Worm (Caenorhabditis elegans) whole organism, early embryonic: ENCODE data around the gene clec-64.

Source experiments
- B0310.2 ChIP-seq: sonication (generic microtip); optimal IDR thresholded peaks from 2 replicates; lab custom pipeline; 2016; ENCODE audit warnings: mild to moderate bottlenecking, missing genetic modification characterization, missing compliant biosample characterization
- F13C5.2 ChIP-seq: sonication (generic microtip); optimal IDR thresholded peaks from 2 replicates; lab custom pipeline; 2017; ENCODE audit warnings: mild to moderate bottlenecking, missing genetic modification characterization, inconsistent platforms, missing compliant biosample characterization
- aly-1 ChIP-seq: sonication (generic microtip); optimal IDR thresholded peaks from 2 replicates; lab custom pipeline; 2016; ENCODE audit warnings: missing genetic modification characterization, missing compliant biosample characterization
- ama-1 ChIP-seq: fragments of 150-350 bp; optimal IDR thresholded peaks from 2 replicates; lab custom pipeline; 2014
- ceh-13 ChIP-seq: fragments of 200-800 bp; sonication (Bioruptor generic); optimal IDR thresholded peaks from 2 replicates; lab custom pipeline; 2018; ENCODE audit warnings: mild to moderate bottlenecking, missing genetic modification characterization, missing compliant biosample characterization
- ceh-36 ChIP-seq: sonication (generic microtip); optimal IDR thresholded peaks from 2 replicates; lab custom pipeline; 2016; ENCODE audit warnings: missing genetic modification characterization, inconsistent platforms, missing compliant biosample characterization
- ets-7 ChIP-seq: sonication (generic microtip); optimal IDR thresholded peaks from 2 replicates; lab custom pipeline; 2016; ENCODE audit warnings: missing genotype, missing genetic modification characterization, missing compliant biosample characterization
- flt-1 ChIP-seq: fragments of 200-800 bp; sonication (Bioruptor generic); IDR thresholded peaks from 2 replicates; pipeline ENCODE4 v1.3.6; 2022; ENCODE audit warnings: missing genetic modification characterization, missing compliant biosample characterization
- hmbx-1 ChIP-seq: sonication (generic microtip); optimal IDR thresholded peaks from 2 replicates; lab custom pipeline; 2016; ENCODE audit warnings: mild to moderate bottlenecking, missing genetic modification characterization, missing compliant biosample characterization
- hmg-4 ChIP-seq: fragments of 200-800 bp; sonication (Bioruptor generic); optimal IDR thresholded peaks from 2 replicates; lab custom pipeline; 2018; ENCODE audit warnings: mild to moderate bottlenecking, missing genetic modification characterization, missing compliant biosample characterization
- hnd-1 ChIP-seq: sonication (generic microtip); optimal IDR thresholded peaks from 2 replicates; lab custom pipeline; 2016; ENCODE audit warnings: missing genetic modification characterization, missing compliant biosample characterization
- pes-1 ChIP-seq: fragments of 200-800 bp; sonication (Bioruptor generic); IDR thresholded peaks from 2 replicates; pipeline ENCODE4 v1.3.6; 2022; ENCODE audit warnings: missing genetic modification reagents, missing genetic modification characterization, missing compliant biosample characterization
- scrt-1 ChIP-seq: fragments of 200-800 bp; sonication (Bioruptor generic); IDR thresholded peaks from 2 replicates; pipeline ENCODE4 v1.3.6; 2022; ENCODE audit warnings: missing genetic modification characterization, missing compliant biosample characterization
- sea-1 ChIP-seq: fragments of 200-800 bp; sonication (Bioruptor generic); conservative IDR thresholded peaks from 2 replicates; pipeline ENCODE4 v1.3.6; 2022; ENCODE audit warnings: missing genetic modification characterization, missing compliant biosample characterization
- tbx-11 ChIP-seq: fragments of 200-800 bp; sonication (Bioruptor generic); IDR thresholded peaks from 2 replicates; pipeline ENCODE4 v1.3.6; 2022; ENCODE audit warnings: missing genetic modification characterization, missing compliant biosample characterization
- tbx-37 ChIP-seq: fragments of 200-800 bp; sonication (Bioruptor generic); conservative IDR thresholded peaks from 2 replicates; pipeline ENCODE4 v1.3.6; 2022; ENCODE audit warnings: missing genetic modification reagents, missing genetic modification characterization, missing compliant biosample characterization
- tra-4 ChIP-seq: sonication (generic microtip); optimal IDR thresholded peaks from 2 replicates; lab custom pipeline; 2017; ENCODE audit warnings: missing genetic modification characterization, missing compliant biosample characterization

clec-64 gene

DNA sequence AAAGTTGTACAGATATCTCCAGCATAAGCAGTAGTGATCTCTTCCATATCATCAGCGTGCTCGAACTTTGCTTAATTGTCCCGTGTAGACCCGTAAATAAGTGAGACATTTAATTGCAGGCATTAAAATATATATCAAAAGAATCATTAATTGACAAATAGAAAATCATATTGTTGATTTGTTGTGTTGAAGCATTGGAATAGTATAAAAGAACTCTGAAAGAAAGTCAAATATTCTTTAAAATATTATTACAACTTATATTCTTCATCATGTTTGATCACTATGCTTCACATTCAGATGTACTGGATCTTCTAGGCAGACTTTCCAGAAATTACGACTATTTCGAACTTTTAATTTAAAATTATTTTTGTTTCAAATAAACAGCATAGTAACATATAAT lies 27.5 kb downstream of the clec-64 start, which contains the start of gene F58G1.8:
TSS of gene F58G1.8 (minus strand) at position 101 of the 400 bp plus-strand sequence.
- TF ChIP-seq hmbx-1 (tag; lab: Kevin White, UChicago), result no peak
- no peak for TF ChIP-seq hmg-4
- no peak for TF ChIP-seq F13C5.2 (tag; lab: Kevin White, UChicago)
- TF ChIP-seq ama-1 (lab: Kevin White, UChicago), result no peak

DNA sequence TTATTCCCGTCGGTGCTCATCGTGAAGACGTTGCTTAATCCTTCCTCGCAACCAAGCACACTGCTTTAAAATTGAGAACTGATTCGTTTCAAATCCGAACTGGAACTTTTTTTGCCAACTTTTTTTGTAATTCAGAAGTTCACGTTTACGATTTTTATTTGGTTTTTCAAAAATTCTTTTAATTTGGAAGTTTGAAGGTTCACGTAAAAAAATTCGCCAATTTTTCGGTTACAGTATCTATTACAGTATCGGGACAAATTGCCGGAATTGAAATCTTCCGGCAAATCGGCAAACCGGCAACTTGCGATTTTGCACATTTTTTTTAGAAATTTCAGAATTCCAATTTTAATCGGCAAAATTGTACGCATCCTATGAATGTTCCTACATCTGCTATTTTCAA lies 30.2 kb downstream of the clec-64 start, which contains the start of gene F58G1.3:
TSS of gene F58G1.3 (minus strand) at position 101 of the 400 bp plus-strand sequence.
- TF ChIP-seq scrt-1 (GFP tag; lab: Robert Waterston, UW), result no peak
- no peak for TF ChIP-seq aly-1 (tag; lab: Kevin White, UChicago)
- no peak for TF ChIP-seq pes-1 (GFP tag; lab: Robert Waterston, UW)
- no peak for TF ChIP-seq hmbx-1 (tag; lab: Kevin White, UChicago)
- TF ChIP-seq ceh-13 (GFP tag; lab: Kevin White, UChicago), result no peak
- no peak for TF ChIP-seq hmg-4
- TF ChIP-seq tbx-37 (GFP tag; lab: Robert Waterston, UW), result no peak
- no peak for TF ChIP-seq tra-4 (tag; lab: Kevin White, UChicago)
- no peak for TF ChIP-seq ets-7 (tag; lab: Kevin White, UChicago)
- no peak for TF ChIP-seq B0310.2
- no peak for TF ChIP-seq hnd-1 (tag; lab: Kevin White, UChicago)
- no peak for TF ChIP-seq F13C5.2 (tag; lab: Kevin White, UChicago)
- no peak for TF ChIP-seq sea-1 (GFP tag; lab: Robert Waterston, UW)
- no peak for TF ChIP-seq ceh-36 (tag; lab: Kevin White, UChicago)

- TF ChIP-seq tbx-37 (GFP tag; lab: Robert Waterston, UW), result no peak
- no peak for TF ChIP-seq hmg-4
- TF ChIP-seq hmbx-1 (tag; lab: Kevin White, UChicago), result no peak
- TF ChIP-seq B0310.2, result no peak
- TF ChIP-seq aly-1 (tag; lab: Kevin White, UChicago), result no peak
- TF ChIP-seq F13C5.2 (tag; lab: Kevin White, UChicago), result no peak
- no peak for TF ChIP-seq ceh-36 (tag; lab: Kevin White, UChicago)
- TF ChIP-seq tbx-11 (GFP tag; lab: Robert Waterston, UW), result no peak
- no peak for TF ChIP-seq ets-7 (tag; lab: Kevin White, UChicago)
- no peak for TF ChIP-seq ceh-13 (GFP tag; lab: Kevin White, UChicago)
- TF ChIP-seq flt-1, result no peak
- TF ChIP-seq pes-1 (GFP tag; lab: Robert Waterston, UW), result no peak
- TF ChIP-seq hnd-1 (tag; lab: Kevin White, UChicago), result no peak
- TF ChIP-seq tra-4 (tag; lab: Kevin White, UChicago), result no peak
- no peak for TF ChIP-seq ama-1 (lab: Kevin White, UChicago)
- no peak for TF ChIP-seq sea-1 (GFP tag; lab: Robert Waterston, UW)
Observed at ce11 chrII:12930138-12930537, 32.1 kb downstream of the clec-64 start.

ce11 chrII:12931456-12931923 lies 33.4 kb downstream of the clec-64 start, which contains the start of gene dct-18:
TSS of gene dct-18 (plus strand) at chrII:12931873.
- TF ChIP-seq tbx-11 (GFP tag; lab: Robert Waterston, UW) (no peak), tbx-37 (GFP tag; lab: Robert Waterston, UW) (no peak), hmg-4 (no peak), aly-1 (tag; lab: Kevin White, UChicago) (no peak), B0310.2 (no peak), ceh-13 (GFP tag; lab: Kevin White, UChicago) (no peak), pes-1 (GFP tag; lab: Robert Waterston, UW) (no peak)

ce11 chrII:12935259-12935658 lies 37.2 kb downstream of the clec-64 start, which contains the start of gene lips-9:
TSS of gene lips-9 (minus strand) at chrII:12935359.
- TF ChIP-seq tra-4 (tag; lab: Kevin White, UChicago), result no peak
- no peak for TF ChIP-seq sea-1 (GFP tag; lab: Robert Waterston, UW)
- no peak for TF ChIP-seq F13C5.2 (tag; lab: Kevin White, UChicago)
- TF ChIP-seq scrt-1 (GFP tag; lab: Robert Waterston, UW), result no peak
- no peak for TF ChIP-seq ama-1 (lab: Kevin White, UChicago)
- TF ChIP-seq flt-1, result no peak
- TF ChIP-seq tbx-37 (GFP tag; lab: Robert Waterston, UW), result no peak
- TF ChIP-seq hmg-4, result no peak
- TF ChIP-seq pes-1 (GFP tag; lab: Robert Waterston, UW), result no peak
- TF ChIP-seq hnd-1 (tag; lab: Kevin White, UChicago), result no peak
- no peak for TF ChIP-seq ets-7 (tag; lab: Kevin White, UChicago)
- no peak for TF ChIP-seq ceh-13 (GFP tag; lab: Kevin White, UChicago)

DNA sequence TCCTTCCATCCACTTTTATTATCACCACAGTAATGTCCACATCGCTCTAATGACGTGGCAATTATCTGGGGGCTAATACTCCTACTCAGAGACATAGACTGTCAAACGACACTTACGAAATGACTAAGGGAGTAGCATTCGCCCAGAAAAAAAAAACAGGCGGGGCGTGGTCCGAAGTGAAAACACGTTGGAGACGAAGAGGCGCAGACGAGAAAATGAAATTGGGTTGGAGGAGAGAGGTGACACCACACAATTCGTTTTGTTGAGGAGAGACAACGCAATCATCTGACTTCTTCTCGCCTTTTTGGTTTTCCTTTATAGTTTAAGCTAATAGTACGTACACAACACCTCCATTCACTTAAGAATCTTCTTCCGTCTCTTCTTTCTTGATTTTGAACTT lies 41.1 kb downstream of the clec-64 start:
- TF ChIP-seq pes-1 (GFP tag; lab: Robert Waterston, UW) (no peak), flt-1 (no peak), hmg-4 (no peak), hmbx-1 (tag; lab: Kevin White, UChicago) (no peak), ceh-13 (GFP tag; lab: Kevin White, UChicago) (no peak), ceh-36 (tag; lab: Kevin White, UChicago) (no peak), tbx-37 (GFP tag; lab: Robert Waterston, UW) (no peak), F13C5.2 (tag; lab: Kevin White, UChicago) (no peak), tra-4 (tag; lab: Kevin White, UChicago) (no peak), ets-7 (tag; lab: Kevin White, UChicago) (no peak), scrt-1 (GFP tag; lab: Robert Waterston, UW) (no peak), ama-1 (lab: Kevin White, UChicago) (no peak), hnd-1 (tag; lab: Kevin White, UChicago) (no peak)

DNA sequence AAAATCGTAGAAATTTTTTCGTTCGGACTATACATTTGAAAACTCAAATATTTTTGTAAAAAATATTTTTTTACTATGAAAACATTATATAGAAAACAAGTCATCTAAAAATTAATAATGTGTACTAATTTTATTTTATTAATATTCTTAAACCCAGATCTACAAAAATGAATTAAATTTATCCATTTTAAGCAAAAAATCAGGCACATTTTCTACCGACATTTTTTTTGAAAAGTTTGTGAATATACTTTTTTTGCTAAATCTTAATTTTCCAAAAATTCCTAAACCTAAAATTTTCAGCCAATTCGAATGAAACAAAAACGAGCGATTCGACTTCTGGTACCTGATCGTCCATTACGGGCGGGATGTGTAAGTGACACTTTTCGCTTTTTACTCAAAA lies 41.8 kb downstream of the clec-64 start, which contains the start of gene arrd-10:
TSS of gene arrd-10 (plus strand) at position 301 of the 400 bp plus-strand sequence.
- no peak for TF ChIP-seq pes-1 (GFP tag; lab: Robert Waterston, UW)
- TF ChIP-seq sea-1 (GFP tag; lab: Robert Waterston, UW), result no peak
- TF ChIP-seq tbx-37 (GFP tag; lab: Robert Waterston, UW), result no peak
- TF ChIP-seq tra-4 (tag; lab: Kevin White, UChicago), result no peak
- no peak for TF ChIP-seq scrt-1 (GFP tag; lab: Robert Waterston, UW)
- TF ChIP-seq ets-7 (tag; lab: Kevin White, UChicago), result no peak
- no peak for TF ChIP-seq hmg-4
- TF ChIP-seq ceh-13 (GFP tag; lab: Kevin White, UChicago), result no peak
- no peak for TF ChIP-seq hnd-1 (tag; lab: Kevin White, UChicago)
- TF ChIP-seq B0310.2, result no peak
- no peak for TF ChIP-seq tbx-11 (GFP tag; lab: Robert Waterston, UW)
- no peak for TF ChIP-seq hmbx-1 (tag; lab: Kevin White, UChicago)
- no peak for TF ChIP-seq flt-1
- TF ChIP-seq aly-1 (tag; lab: Kevin White, UChicago), result no peak
- TF ChIP-seq ama-1 (lab: Kevin White, UChicago), result no peak
